2 fruit fly cellular contexts compared by ENCODE assay signal in genomic region chr2L:4388027-4388426, dm6.
TF ChIP-seq lines count a peak whose summit lies in the region.

TSS of gene Tps1 (plus strand) at chr2L:4388327.

- TF ChIP-seq CTCF in whole organism, embryonic (GFP tag; optimal IDR thresholded peaks at IDR 0.05; lab: Kevin White, UChicago), result no peak

TF ChIP-seq in whole organism, embryonic, 481 proteins besides CTCF, POLR2A, EP300 and RAD21:
- TF ChIP-seq da (GFP tag; optimal IDR thresholded peaks at IDR 0.05; lab: Kevin White, UChicago), result no peak
- TF ChIP-seq MBD-R2 (GFP tag; IDR thresholded peaks at IDR 0.05; lab: Robert Waterston, UW), result no peak
- no peak for TF ChIP-seq CG1792 (GFP tag; optimal IDR thresholded peaks at IDR 0.05; lab: Kevin White, UChicago)
- TF ChIP-seq nom (GFP tag; optimal IDR thresholded peaks at IDR 0.05; lab: Kevin White, UChicago), result peak; percentile 42
- no peak for TF ChIP-seq Hey (tag; optimal IDR thresholded peaks at IDR 0.05; lab: Kevin White, UChicago)
- no peak for TF ChIP-seq Nf-YA (GFP tag; IDR thresholded peaks at IDR 0.05; lab: Robert Waterston, UW)
- no peak for TF ChIP-seq CG6254 (GFP tag; optimal IDR thresholded peaks at IDR 0.05; lab: Kevin White, UChicago)
- TF ChIP-seq en (GFP tag; optimal IDR thresholded peaks at IDR 0.05; lab: Kevin White, UChicago), result no peak
- no peak for TF ChIP-seq ac (GFP tag; optimal IDR thresholded peaks at IDR 0.05; lab: Kevin White, UChicago)
- peak; percentile 6 for TF ChIP-seq sug (tag; optimal IDR thresholded peaks at IDR 0.05; lab: Kevin White, UChicago)
- no peak for TF ChIP-seq CG12659 (GFP tag; optimal IDR thresholded peaks at IDR 0.05; lab: Kevin White, UChicago)
- TF ChIP-seq CG17612 (GFP tag; IDR thresholded peaks at IDR 0.05; lab: Robert Waterston, UW), result no peak
- TF ChIP-seq CG34376 (GFP tag; optimal IDR thresholded peaks at IDR 0.05; lab: Kevin White, UChicago), result peak; percentile 64
- no peak for TF ChIP-seq CG3065 (GFP tag; optimal IDR thresholded peaks at IDR 0.05; lab: Kevin White, UChicago)
- TF ChIP-seq chn (GFP tag; optimal IDR thresholded peaks at IDR 0.05; lab: Kevin White, UChicago), result no peak
- TF ChIP-seq CG1832 (GFP tag; optimal IDR thresholded peaks at IDR 0.05; lab: Kevin White, UChicago), result no peak
- TF ChIP-seq ham (GFP tag; IDR thresholded peaks at IDR 0.05; lab: Robert Waterston, UW), result 0 out of 2 replicates have a peak, but pooled peaks have one; percentile 12
- no peak for TF ChIP-seq CG4328 (GFP tag; optimal IDR thresholded peaks at IDR 0.05; lab: Kevin White, UChicago)
- TF ChIP-seq Fer1 (GFP tag; optimal IDR thresholded peaks at IDR 0.05; lab: Kevin White, UChicago), result no peak

TF ChIP-seq in whole organism, prepupa, 60 proteins besides CTCF, POLR2A, EP300 and RAD21:
- TF ChIP-seq CG15336 (GFP tag; IDR thresholded peaks at IDR 0.05; lab: Robert Waterston, UW) (no peak), CG8319 (GFP tag; optimal IDR thresholded peaks at IDR 0.05; lab: Kevin White, UChicago) (no peak), svp (GFP tag; lab: Kevin White, UChicago) (peak; percentile 68)
